Worm (Caenorhabditis elegans): ENCODE measurements around the gene elt-2.

ce11 chrX:10503393-10503792 lies 22.4 kb downstream of the elt-2 start:
- TF ChIP-seq nhr-10 (tag; optimal IDR thresholded peaks at IDR 0.05) (no peak), blmp-1 (tag; optimal IDR thresholded peaks at IDR 0.05; ENCODE audit: insufficient read depth) (no peak), nhr-25 (tag; optimal IDR thresholded peaks at IDR 0.05) (no peak), lin-39 (tag; optimal IDR thresholded peaks at IDR 0.05) (no peak), unc-55 (GFP tag; optimal IDR thresholded peaks at IDR 0.05) (no peak), nhr-11 (tag; optimal IDR thresholded peaks at IDR 0.05) (no peak), nhr-12 (tag; optimal IDR thresholded peaks at IDR 0.05) (no peak), aly-2 (tag; optimal IDR thresholded peaks at IDR 0.05) (no peak)

All from whole organism, L2 larva.